Fruit fly (Drosophila melanogaster) whole organism, embryonic: ENCODE data around the gene CG4017.
A peak's percentile ranks its signal among the peaks of the same experiment; 100 is the strongest.

Experiments used
- B-H1 ChIP-seq: fragments of 200-800 bp; sonication (Bioruptor generic); IDR thresholded peaks from 3 replicates; pipeline ENCODE4 v1.3.6; 2022; ENCODE audit warnings: missing biosample characterization, missing genetic modification characterization
- Bgb ChIP-seq: fragments of 200-800 bp; sonication (Bioruptor generic); IDR thresholded peaks from 2 replicates; pipeline ENCODE4 v1.3.6; 2022; ENCODE audit warnings: missing biosample characterization, missing genetic modification characterization; ENCODE audit not compliant: partially characterized antibody
- CG10267 ChIP-seq: fragments of 200-800 bp; sonication (Bioruptor generic); optimal IDR thresholded peaks from 2 replicates; lab custom pipeline; 2018; ENCODE audit warnings: missing biosample characterization, mild to moderate bottlenecking, missing genetic modification characterization, moderate library complexity
- CG10431 ChIP-seq: fragments of 200-800 bp; sonication (Bioruptor generic); optimal IDR thresholded peaks from 3 replicates; lab custom pipeline; 2018; ENCODE audit warnings: missing biosample characterization, mild to moderate bottlenecking, missing genetic modification characterization
- CG10543 ChIP-seq: fragments of 200-800 bp; sonication (Bioruptor generic); optimal IDR thresholded peaks from 3 replicates; lab custom pipeline; 2017; ENCODE audit warnings: missing biosample characterization, mild to moderate bottlenecking, missing genetic modification characterization, moderate library complexity
- CG10959 ChIP-seq: fragments of 200-800 bp; sonication (Bioruptor generic); IDR thresholded peaks from 2 replicates; pipeline ENCODE4 v1.3.6; 2022; ENCODE audit warnings: missing biosample characterization, missing genetic modification characterization
- CG11247 ChIP-seq: fragments of 200-800 bp; sonication (Bioruptor generic); IDR thresholded peaks from 2 replicates; pipeline ENCODE4 v1.3.6; 2022; ENCODE audit warnings: missing biosample characterization, missing genetic modification characterization
- CG12299 ChIP-seq: fragments of 200-800 bp; sonication (Bioruptor generic); optimal IDR thresholded peaks from 2 replicates; lab custom pipeline; 2018; ENCODE audit warnings: missing biosample characterization, mild to moderate bottlenecking, missing genetic modification characterization
- CG12391 ChIP-seq: fragments of 200-800 bp; sonication (Bioruptor generic); optimal IDR thresholded peaks from 3 replicates; lab custom pipeline; 2018; ENCODE audit warnings: missing biosample characterization, mild to moderate bottlenecking, missing genetic modification characterization, moderate library complexity
- CG15696 ChIP-seq: fragments of 200-800 bp; sonication (Bioruptor generic); optimal IDR thresholded peaks from 2 replicates; lab custom pipeline; 2019; ENCODE audit warnings: missing biosample characterization, mild to moderate bottlenecking, missing genetic modification characterization, moderate library complexity
- CG16863 ChIP-seq: fragments of 200-800 bp; sonication (Bioruptor generic); optimal IDR thresholded peaks from 3 replicates; lab custom pipeline; 2016; ENCODE audit warnings: missing biosample characterization, missing genetic modification characterization
- CG17186 ChIP-seq: fragments of 200-800 bp; sonication (Bioruptor generic); optimal IDR thresholded peaks from 3 replicates; lab custom pipeline; 2017; ENCODE audit warnings: missing biosample characterization, missing genetic modification reagents, missing genetic modification characterization
- CG3065 ChIP-seq: fragments of 200-800 bp; sonication (Bioruptor generic); optimal IDR thresholded peaks from 2 replicates; lab custom pipeline; 2016; ENCODE audit warnings: missing biosample characterization, missing genetic modification characterization
- CG31224 ChIP-seq: fragments of 200-800 bp; sonication (Bioruptor generic); IDR thresholded peaks from 2 replicates; pipeline ENCODE4 v1.3.6; 2022; ENCODE audit warnings: missing biosample characterization, missing genetic modification characterization
- CG32532 ChIP-seq: fragments of 200-800 bp; sonication (Bioruptor generic); IDR thresholded peaks from 2 replicates; pipeline ENCODE4 v1.3.6; 2022; ENCODE audit warnings: missing biosample characterization, missing genetic modification characterization
- CG3281 ChIP-seq: fragments of 200-800 bp; sonication (Bioruptor generic); optimal IDR thresholded peaks from 3 replicates; lab custom pipeline; 2017; ENCODE audit warnings: missing biosample characterization, mild to moderate bottlenecking, missing genetic modification characterization
- CG34224 ChIP-seq: fragments of 200-800 bp; sonication (Bioruptor generic); IDR thresholded peaks from 3 replicates; pipeline ENCODE4 v1.3.6; 2022; ENCODE audit warnings: missing biosample characterization, missing genetic modification characterization; ENCODE audit not compliant: partially characterized antibody
- CG3995 ChIP-seq: fragments of 200-800 bp; sonication (Bioruptor generic); optimal IDR thresholded peaks from 3 replicates; lab custom pipeline; 2016; ENCODE audit warnings: missing biosample characterization, missing genetic modification characterization
- CG4820 ChIP-seq: fragments of 200-800 bp; sonication (Bioruptor generic); optimal IDR thresholded peaks from 3 replicates; lab custom pipeline; 2016; ENCODE audit warnings: missing biosample characterization, missing genetic modification characterization
- CG6272 ChIP-seq: fragments of 200-800 bp; sonication (Bioruptor generic); IDR thresholded peaks from 2 replicates; pipeline ENCODE4 v1.3.6; 2022; ENCODE audit warnings: missing biosample characterization, missing genetic modification characterization
- CG6683 ChIP-seq: fragments of 200-800 bp; sonication (Bioruptor generic); optimal IDR thresholded peaks from 2 replicates; lab custom pipeline; 2017; ENCODE audit warnings: missing biosample characterization, mild to moderate bottlenecking, missing genetic modification characterization, missing genetic modification reagents
- CG9215 ChIP-seq: fragments of 200-800 bp; sonication (Bioruptor generic); IDR thresholded peaks from 2 replicates; pipeline ENCODE4 v1.3.6; 2022; ENCODE audit warnings: missing biosample characterization, missing genetic modification characterization
- CG9609 ChIP-seq: fragments of 200-800 bp; sonication (Bioruptor generic); optimal IDR thresholded peaks from 3 replicates; lab custom pipeline; 2016; ENCODE audit warnings: missing biosample characterization, missing genetic modification characterization
- D19B ChIP-seq: fragments of 200-800 bp; sonication (Bioruptor generic); optimal IDR thresholded peaks from 2 replicates; lab custom pipeline; 2017; ENCODE audit warnings: missing biosample characterization, mild to moderate bottlenecking, missing genetic modification characterization
- Hr3 ChIP-seq: fragments of 200-800 bp; sonication (Bioruptor generic); optimal IDR thresholded peaks from 3 replicates; lab custom pipeline; 2016; ENCODE audit warnings: missing biosample characterization, missing genetic modification characterization
- Jarid2 ChIP-seq: fragments of 200-800 bp; sonication (Bioruptor generic); optimal IDR thresholded peaks from 3 replicates; lab custom pipeline; 2017; ENCODE audit warnings: mild to moderate bottlenecking, missing biosample characterization, missing genetic modification reagents, missing genetic modification characterization
- Pdp1 ChIP-seq, 2 experiments: fragments of 200-800 bp; sonication (Bioruptor generic); optimal IDR thresholded peaks; 3 replicates each; lab custom pipeline; 2016; ENCODE audit warnings: missing biosample characterization in 2 of 2, missing genetic modification characterization in 2 of 2, mild to moderate bottlenecking in 1 of 2, moderate library complexity in 1 of 2
- Sox102F ChIP-seq: fragments of 200-800 bp; sonication (Bioruptor generic); optimal IDR thresholded peaks from 2 replicates; lab custom pipeline; 2018; ENCODE audit warnings: missing biosample characterization, mild to moderate bottlenecking, missing genetic modification characterization, moderate library complexity
- ab ChIP-seq: fragments of 200-800 bp; sonication (Bioruptor generic); optimal IDR thresholded peaks from 2 replicates; lab custom pipeline; 2016; ENCODE audit warnings: missing biosample characterization, missing genetic modification characterization
- ara ChIP-seq: fragments of 200-800 bp; sonication (Bioruptor generic); IDR thresholded peaks from 2 replicates; pipeline ENCODE4 v1.3.6; 2022; ENCODE audit warnings: missing biosample characterization, missing genetic modification characterization
- az2 ChIP-seq: fragments of 200-800 bp; sonication (Bioruptor generic); optimal IDR thresholded peaks from 3 replicates; lab custom pipeline; 2016; ENCODE audit warnings: missing biosample characterization, missing genetic modification characterization
- cato ChIP-seq: fragments of 200-800 bp; sonication (Bioruptor generic); optimal IDR thresholded peaks from 2 replicates; lab custom pipeline; 2016; ENCODE audit warnings: missing biosample characterization, missing genetic modification characterization, borderline replicate concordance
- dysf ChIP-seq: fragments of 200-800 bp; sonication (Bioruptor generic); IDR thresholded peaks from 3 replicates; pipeline ENCODE4 v1.3.6; 2022; ENCODE audit warnings: missing biosample characterization, missing genetic modification characterization
- ewg ChIP-seq: fragments of 200-800 bp; sonication (Bioruptor generic); optimal IDR thresholded peaks from 3 replicates; lab custom pipeline; 2017; ENCODE audit warnings: mild to moderate bottlenecking, missing biosample characterization, missing genetic modification reagents, missing genetic modification characterization
- hbn ChIP-seq: fragments of 200-800 bp; sonication (Bioruptor generic); IDR thresholded peaks from 2 replicates; pipeline ENCODE4 v1.3.6; 2022; ENCODE audit warnings: missing biosample characterization, missing genetic modification characterization; ENCODE audit not compliant: partially characterized antibody
- hkb ChIP-seq, 2 experiments: fragments of 200-800 bp in 1 of 2; fragments of >200 bp in 1 of 2; sonication (Bioruptor generic) in 1 of 2; IDR thresholded peaks in 1 of 2; optimal IDR thresholded peaks in 1 of 2; 2 replicates each; pipeline versions ENCODE4 v1.3.6 to Lab custom; 2017 to 2022; ENCODE audit warnings: missing biosample characterization in 1 of 2, missing genetic modification characterization in 1 of 2
- kni ChIP-seq: fragments of 200-800 bp; sonication (Bioruptor generic); optimal IDR thresholded peaks from 3 replicates; lab custom pipeline; 2017; ENCODE audit warnings: mild to moderate bottlenecking, missing biosample characterization, missing genetic modification reagents, missing genetic modification characterization
- nau ChIP-seq: fragments of 200-800 bp; sonication (Bioruptor generic); optimal IDR thresholded peaks from 3 replicates; lab custom pipeline; 2017; ENCODE audit warnings: missing biosample characterization, mild to moderate bottlenecking, missing genetic modification characterization, missing genetic modification reagents
- odd ChIP-seq: fragments of 200-800 bp; sonication (Bioruptor generic); optimal IDR thresholded peaks from 2 replicates; lab custom pipeline; 2017; ENCODE audit warnings: missing biosample characterization, mild to moderate bottlenecking, missing genetic modification characterization
- otp ChIP-seq: fragments of 200-800 bp; sonication (Bioruptor generic); IDR thresholded peaks from 3 replicates; pipeline ENCODE4, ENCODE4 v1.3.6; 2022; ENCODE audit warnings: missing biosample characterization, missing genetic modification characterization
- peb ChIP-seq: fragments of 200-800 bp; sonication (Bioruptor generic); IDR thresholded peaks from 2 replicates; pipeline ENCODE4 v1.3.6; 2022; ENCODE audit warnings: missing biosample characterization, missing genetic modification characterization
- ranshi ChIP-seq: fragments of 200-800 bp; sonication (Bioruptor generic); IDR thresholded peaks from 2 replicates; pipeline ENCODE4 v1.3.6; 2022; ENCODE audit warnings: missing biosample characterization, missing genetic modification characterization
- scrt ChIP-seq: fragments of 200-800 bp; sonication (Bioruptor generic); optimal IDR thresholded peaks from 2 replicates; lab custom pipeline; 2018; ENCODE audit warnings: missing biosample characterization, mild to moderate bottlenecking, missing genetic modification characterization, moderate library complexity
- seq ChIP-seq: fragments of 200-800 bp; sonication (Bioruptor generic); IDR thresholded peaks from 2 replicates; pipeline ENCODE4 v1.3.6; 2022; ENCODE audit warnings: missing biosample characterization, missing genetic modification characterization
- sima ChIP-seq: fragments of 200-800 bp; sonication (Bioruptor generic); optimal IDR thresholded peaks from 2 replicates; lab custom pipeline; 2016; ENCODE audit warnings: missing biosample characterization, missing genetic modification characterization
- slbo ChIP-seq: fragments of 200-800 bp; sonication (Bioruptor generic); IDR thresholded peaks from 2 replicates; pipeline ENCODE4 v1.3.6; 2022; ENCODE audit warnings: missing biosample characterization, missing genetic modification characterization
- sob ChIP-seq: fragments of 200-800 bp; sonication (Bioruptor generic); IDR thresholded peaks from 2 replicates; pipeline ENCODE4 v1.3.6; 2022; ENCODE audit warnings: missing biosample characterization, missing genetic modification characterization
- tll ChIP-seq, 2 experiments: fragments of 200-800 bp in 1 of 2; fragments of >200 bp in 1 of 2; sonication (Bioruptor generic) in 1 of 2; optimal IDR thresholded peaks; 2 replicates each; lab custom pipeline; 2017 to 2019; ENCODE audit warnings: missing biosample characterization in 2 of 2, missing genetic modification characterization in 2 of 2, mild to moderate bottlenecking in 1 of 2, moderate library complexity in 1 of 2
- zfh1 ChIP-seq: fragments of 200-800 bp; sonication (Bioruptor generic); IDR thresholded peaks from 3 replicates; pipeline ENCODE4 v1.3.6; 2022; ENCODE audit warnings: missing biosample characterization, missing genetic modification characterization

The CG4017 gene

DNA sequence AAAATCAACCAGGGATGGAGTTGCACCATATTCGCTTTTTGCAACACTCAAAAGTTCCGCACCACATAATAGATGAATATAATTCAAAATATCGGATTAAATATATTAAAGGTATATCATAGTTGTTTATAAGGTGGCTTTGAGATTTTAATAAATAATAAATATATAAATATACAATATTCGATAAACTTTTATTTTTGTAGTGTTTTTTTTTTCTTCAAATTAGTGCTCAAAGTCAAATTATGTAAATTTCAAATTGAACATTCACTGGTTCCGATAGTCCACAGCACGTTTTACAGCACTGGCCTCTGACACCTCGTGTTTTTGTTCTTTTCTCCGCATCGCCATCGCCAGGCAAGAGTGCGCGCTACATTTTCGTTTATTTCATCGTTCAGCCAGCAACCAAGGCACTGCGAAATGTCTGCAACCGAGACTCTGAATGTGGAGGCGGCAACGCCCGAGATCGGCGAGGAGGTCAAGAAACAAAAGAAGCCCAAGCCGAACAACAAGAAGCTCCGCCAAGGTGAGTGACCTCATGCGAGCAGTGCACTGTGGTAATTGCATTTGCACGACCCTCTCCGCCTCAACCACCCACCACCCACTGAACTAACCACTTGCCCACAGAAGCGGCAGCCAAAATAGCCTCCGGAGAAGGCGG lies 3.5 kb upstream of the CG4017 start, which contains the start of the genes Taf11 and und (continued):
- TF ChIP-seq CG10267 (tag; lab: Kevin White, UChicago) (peak; percentile 94), CG12299 (no peak), tll (GFP tag; optimal IDR thresholded peaks at IDR 0.05; lab: Kevin White, UChicago) (peak in 1 of 2 experiments; percentile 71), az2 (GFP tag; lab: Kevin White, UChicago) (no peak), hkb (optimal IDR thresholded peaks at IDR 0.05; lab: Kevin White, UChicago) (peak; percentile 19), hkb (GFP tag; IDR thresholded peaks at IDR 0.05; lab: Robert Waterston, UW) (no peak), CG32532 (peak; percentile 44), CG9609 (GFP tag; lab: Kevin White, UChicago) (no peak), ranshi (no peak; the same call in 1 of the 2 replicates), CG10431 (GFP tag; lab: Kevin White, UChicago) (no peak), zfh1 (GFP tag; lab: Robert Waterston, UW) (no peak), CG4820 (GFP tag; lab: Kevin White, UChicago) (peak; percentile 36), Sox102F (GFP tag; lab: Kevin White, UChicago) (no peak), CG3281 (GFP tag; lab: Kevin White, UChicago) (peak; percentile 60), peb (no peak), Pdp1 (GFP tag; optimal IDR thresholded peaks at IDR 0.05; lab: Kevin White, UChicago) (no peak), D19B (no peak), nau (GFP tag; lab: Kevin White, UChicago) (no peak), CG15696 (tag; lab: Kevin White, UChicago) (peak; percentile 36), dysf (GFP tag; lab: Robert Waterston, UW) (peak; percentile 42; the same call in 1 of the 3 replicates), odd (GFP tag; lab: Kevin White, UChicago) (no peak), Hr3 (GFP tag; lab: Kevin White, UChicago) (peak; percentile 42), cato (GFP tag; lab: Kevin White, UChicago) (no peak), sima (no peak), CG3995 (peak; percentile 28), Jarid2 (no peak), ara (GFP tag; lab: Robert Waterston, UW) (no peak), B-H1 (GFP tag; lab: Robert Waterston, UW) (no peak), kni (GFP tag; lab: Kevin White, UChicago) (no peak), CG10543 (GFP tag; lab: Kevin White, UChicago) (peak; percentile 25), scrt (GFP tag; lab: Kevin White, UChicago) (no peak), ab (GFP tag; lab: Kevin White, UChicago) (no peak), CG31224 (no peak), CG3065 (no peak), CG34224 (GFP tag; lab: Robert Waterston, UW) (peak; percentile 47; the same call in 2 of the 3 replicates), CG12391 (tag; lab: Kevin White, UChicago) (peak; percentile 52), slbo (GFP tag; lab: Robert Waterston, UW) (no peak; the same call in 1 of the 2 replicates), Bgb (GFP tag; lab: Robert Waterston, UW) (peak; percentile 59), ewg (GFP tag; lab: Kevin White, UChicago) (peak; percentile 20), seq (GFP tag; lab: Robert Waterston, UW) (no peak), hbn (peak; percentile 57), CG16863 (no peak), sob (GFP tag; lab: Robert Waterston, UW) (peak; percentile 42; the same call in 1 of the 2 replicates), CG9215 (GFP tag; lab: Robert Waterston, UW) (peak; percentile 48), otp (GFP tag; lab: Robert Waterston, UW) (no peak), CG11247 (GFP tag; lab: Robert Waterston, UW) (no peak), CG17186 (GFP tag; lab: Kevin White, UChicago) (peak; percentile 19), CG6683 (GFP tag; lab: Kevin White, UChicago) (peak; percentile 18), CG10959 (GFP tag; lab: Robert Waterston, UW) (no peak), CG6272 (GFP tag; lab: Robert Waterston, UW) (no peak)
